Worm (Caenorhabditis elegans) whole organism, midembryonic: ENCODE data around the gene F31D4.8.

Experiments used
- cog-1 ChIP-seq: sonication (generic microtip); optimal IDR thresholded peaks from 2 replicates; lab custom pipeline; 2016; ENCODE audit warnings: missing genetic modification characterization, missing compliant biosample characterization
- ref-1 ChIP-seq: fragments of 200-800 bp; sonication (Bioruptor generic); conservative IDR thresholded peaks from 2 replicates; pipeline ENCODE4 v1.3.6; 2022; ENCODE audit warnings: missing genetic modification reagents, missing genetic modification characterization, missing compliant biosample characterization

DNA sequence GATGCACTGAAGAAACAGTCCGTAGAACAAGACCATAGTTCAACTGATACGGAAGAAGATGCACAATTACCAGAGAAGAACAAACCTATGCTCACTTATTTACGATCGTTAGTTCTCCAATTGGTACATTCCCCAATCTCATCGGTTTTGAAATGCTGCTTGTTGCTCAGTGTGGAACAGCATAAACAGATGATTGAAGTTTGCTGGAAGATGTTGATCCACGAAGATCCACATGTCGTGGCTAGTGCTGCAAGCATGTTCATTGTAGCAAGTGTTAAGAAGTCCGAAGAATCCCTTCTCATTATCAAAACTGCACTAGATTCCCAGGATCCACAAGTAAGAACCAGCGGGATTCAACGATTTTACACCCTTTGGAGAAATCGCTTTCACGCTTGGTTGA lies 23.6 kb upstream of the F31D4.8 start:
- no peak for TF ChIP-seq ref-1
- TF ChIP-seq cog-1 (tag; lab: Kevin White, UChicago), result no peak
